Fruit fly (Drosophila melanogaster) whole organism, prepupa: Measurements from ENCODE around the gene Obp93a.

Source experiments
- CG6276 ChIP-seq: fragments of 200-800 bp; sonication (Bioruptor generic); optimal IDR thresholded peaks from 2 replicates; lab custom pipeline; 2017; ENCODE audit warnings: missing biosample characterization, mild to moderate bottlenecking, missing genetic modification characterization
- CG8319 ChIP-seq: fragments of 200-800 bp; sonication (Bioruptor generic); optimal IDR thresholded peaks from 3 replicates; lab custom pipeline; 2016; ENCODE audit warnings: missing biosample characterization, missing genetic modification characterization
- Hr38 ChIP-seq: sonication (Bioruptor generic); optimal IDR thresholded peaks from 2 replicates; lab custom pipeline; 2016; ENCODE audit warnings: missing biosample characterization, missing genetic modification characterization

DNA sequence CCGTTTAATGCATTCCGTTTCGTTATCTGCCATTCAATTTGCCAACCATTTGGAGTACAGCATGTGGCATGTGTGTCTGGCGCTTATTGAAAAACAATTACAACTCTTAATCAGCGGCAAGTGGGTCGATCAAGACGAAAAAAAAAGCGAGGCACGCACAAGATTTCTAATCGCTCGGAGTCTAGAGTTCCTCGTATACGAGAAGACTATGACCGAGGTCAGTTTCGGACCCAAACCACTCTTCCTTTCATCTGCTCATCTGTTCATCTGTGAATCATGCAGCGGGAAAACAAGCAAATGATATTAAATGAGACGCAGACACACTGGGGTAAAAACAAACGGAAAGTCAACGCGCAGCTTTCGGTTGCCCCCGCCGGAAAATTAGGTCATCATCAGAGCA is 38.0 kb downstream of the Obp93a start:
- TF ChIP-seq CG6276 (GFP tag; lab: Kevin White, UChicago): no peak
- no peak for TF ChIP-seq CG8319
- TF ChIP-seq Hr38 (GFP tag; lab: Kevin White, UChicago): no peak
